Worm (Caenorhabditis elegans) whole organism, young adult: ENCODE data around the gene lido-8.

Experiments used
- B0019.2 ChIP-seq: fragments of 200-800 bp; sonication (Bioruptor generic); conservative IDR thresholded peaks from 2 replicates; pipeline ENCODE4 v1.3.6; 2022; ENCODE audit warnings: missing genetic modification reagents, missing genetic modification characterization, missing compliant biosample characterization
- B0035.1 ChIP-seq: sonication (generic microtip); optimal IDR thresholded peaks from 2 replicates; lab custom pipeline; 2016; ENCODE audit warnings: missing genetic modification characterization, mild to moderate bottlenecking, missing compliant biosample characterization, missing genotype, missing genetic modification reagents
- C06A6.2 ChIP-seq: fragments of 200-800 bp; sonication (Bioruptor generic); conservative IDR thresholded peaks from 2 replicates; pipeline ENCODE4 v1.3.6; 2022; ENCODE audit warnings: missing genetic modification characterization, missing compliant biosample characterization
- C17E4.6 ChIP-seq: fragments of 200-800 bp; sonication (Bioruptor generic); IDR thresholded peaks from 2 replicates; pipeline ENCODE4 v1.3.6; 2022; ENCODE audit warnings: missing genetic modification reagents, missing genetic modification characterization, missing compliant biosample characterization
- D2030.7 ChIP-seq: fragments of 200-800 bp; sonication (Bioruptor generic); IDR thresholded peaks from 2 replicates; pipeline ENCODE4 v1.3.6; 2022; ENCODE audit warnings: missing genetic modification reagents, missing genetic modification characterization, missing compliant biosample characterization
- F22D6.2 ChIP-seq: sonication (generic microtip); optimal IDR thresholded peaks from 2 replicates; lab custom pipeline; 2016; ENCODE audit warnings: mild to moderate bottlenecking, missing genetic modification characterization, missing compliant biosample characterization
- F23B12.7 ChIP-seq: sonication (generic microtip); optimal IDR thresholded peaks from 2 replicates; lab custom pipeline; 2017; ENCODE audit warnings: missing genetic modification characterization, mild to moderate bottlenecking, missing compliant biosample characterization, antibody characterized with exemption, moderate library complexity; ENCODE audit not compliant: insufficient read depth
- F57C9.4 ChIP-seq: sonication (generic microtip); optimal IDR thresholded peaks from 2 replicates; lab custom pipeline; 2017; ENCODE audit warnings: mild to moderate bottlenecking, missing genetic modification characterization, missing compliant biosample characterization
- K11D2.4 ChIP-seq: fragments of 200-800 bp; sonication (Bioruptor generic); IDR thresholded peaks from 2 replicates; pipeline ENCODE4 v1.3.6; 2022; ENCODE audit warnings: missing genetic modification reagents, missing genetic modification characterization, missing compliant biosample characterization
- T07F8.4 ChIP-seq: sonication (generic microtip); optimal IDR thresholded peaks from 2 replicates; lab custom pipeline; 2016; ENCODE audit warnings: mild to moderate bottlenecking, missing genetic modification characterization, moderate library complexity, missing compliant biosample characterization
- T26A5.8 ChIP-seq: sonication (generic microtip); optimal IDR thresholded peaks from 2 replicates; lab custom pipeline; 2016; ENCODE audit warnings: missing genetic modification characterization, missing compliant biosample characterization
- Y53F4B.3 ChIP-seq: fragments of 200-800 bp; sonication (Bioruptor generic); IDR thresholded peaks from 2 replicates; pipeline ENCODE4 v1.3.6; 2022; ENCODE audit warnings: missing genetic modification reagents, missing genetic modification characterization, missing compliant biosample characterization
- Y56A3A.18 ChIP-seq: fragments of 200-800 bp; sonication (Bioruptor generic); IDR thresholded peaks from 2 replicates; pipeline ENCODE4 v1.3.6; 2022; ENCODE audit warnings: missing genetic modification reagents, missing genetic modification characterization, missing compliant biosample characterization
- ZK185.1 ChIP-seq: sonication (generic microtip); optimal IDR thresholded peaks from 2 replicates; lab custom pipeline; 2016; ENCODE audit warnings: mild to moderate bottlenecking, missing genetic modification characterization, missing compliant biosample characterization; ENCODE audit not compliant: poor library complexity, severe bottlenecking
- atf-7 ChIP-seq: sonication (generic microtip); optimal IDR thresholded peaks from 2 replicates; lab custom pipeline; 2017; ENCODE audit warnings: mild to moderate bottlenecking, missing genetic modification characterization, missing compliant biosample characterization
- attf-3 ChIP-seq: fragments of 200-800 bp; sonication (Bioruptor generic); conservative IDR thresholded peaks from 2 replicates; pipeline ENCODE4 v1.3.6; 2022; ENCODE audit warnings: missing genetic modification reagents, missing genetic modification characterization, missing compliant biosample characterization
- attf-5 ChIP-seq: fragments of 200-800 bp; sonication (Bioruptor generic); optimal IDR thresholded peaks from 2 replicates; lab custom pipeline; 2018; ENCODE audit warnings: mild to moderate bottlenecking, missing genetic modification characterization, missing compliant biosample characterization
- bed-1 ChIP-seq: fragments of 200-800 bp; sonication (Bioruptor generic); IDR thresholded peaks from 2 replicates; pipeline ENCODE4 v1.3.6; 2022; ENCODE audit warnings: missing genetic modification reagents, missing genetic modification characterization, missing compliant biosample characterization
- ccch-3 ChIP-seq: fragments of 200-800 bp; sonication (Bioruptor generic); optimal IDR thresholded peaks from 2 replicates; lab custom pipeline; 2018; ENCODE audit warnings: mild to moderate bottlenecking, missing genetic modification characterization, missing compliant biosample characterization
- ceh-100 ChIP-seq: fragments of 200-800 bp; sonication (Bioruptor generic); IDR thresholded peaks from 2 replicates; pipeline ENCODE4 v1.3.6; 2022; ENCODE audit warnings: missing genetic modification reagents, missing genetic modification characterization, missing compliant biosample characterization
- ceh-58 ChIP-seq: fragments of 200-800 bp; sonication (Bioruptor generic); IDR thresholded peaks from 2 replicates; pipeline ENCODE4 v1.3.6; 2022; ENCODE audit warnings: missing genetic modification characterization, missing compliant biosample characterization
- chd-7 ChIP-seq: sonication (generic microtip); optimal IDR thresholded peaks from 2 replicates; lab custom pipeline; 2016; ENCODE audit warnings: mild to moderate bottlenecking, missing genetic modification characterization, moderate library complexity, missing compliant biosample characterization
- dox-1 ChIP-seq: fragments of 200-800 bp; sonication (Bioruptor generic); IDR thresholded peaks from 2 replicates; pipeline ENCODE4 v1.3.6; 2022; ENCODE audit warnings: missing genetic modification reagents, missing genetic modification characterization, missing compliant biosample characterization
- dpff-1 ChIP-seq: sonication (generic microtip); optimal IDR thresholded peaks from 2 replicates; lab custom pipeline; 2017; ENCODE audit warnings: mild to moderate bottlenecking, missing genetic modification characterization, missing compliant biosample characterization
- egl-18 ChIP-seq: fragments of 200-800 bp; sonication (Bioruptor generic); IDR thresholded peaks from 2 replicates; pipeline ENCODE4 v1.3.6; 2022; ENCODE audit warnings: missing genetic modification reagents, missing genetic modification characterization, missing compliant biosample characterization
- egl-44 ChIP-seq: fragments of 200-800 bp; sonication (Bioruptor generic); IDR thresholded peaks from 2 replicates; pipeline ENCODE4 v1.3.6; 2022; ENCODE audit warnings: missing genetic modification reagents, missing genetic modification characterization, missing compliant biosample characterization
- egrh-3 ChIP-seq: fragments of 200-800 bp; sonication (Bioruptor generic); IDR thresholded peaks from 2 replicates; pipeline ENCODE4 v1.3.6; 2022; ENCODE audit warnings: missing genetic modification reagents, missing genetic modification characterization, missing compliant biosample characterization
- fkh-3 ChIP-seq: sonication (generic microtip); optimal IDR thresholded peaks from 2 replicates; lab custom pipeline; 2016; ENCODE audit warnings: mild to moderate bottlenecking, missing genetic modification characterization, missing compliant biosample characterization
- gei-17 ChIP-seq: fragments of 200-800 bp; sonication (Bioruptor generic); optimal IDR thresholded peaks from 2 replicates; lab custom pipeline; 2018; ENCODE audit warnings: mild to moderate bottlenecking, missing genetic modification characterization, missing compliant biosample characterization
- hmg-1.2 ChIP-seq: fragments of 200-800 bp; sonication (Bioruptor generic); IDR thresholded peaks from 2 replicates; pipeline ENCODE4 v1.3.6; 2022; ENCODE audit warnings: missing genetic modification reagents, missing genetic modification characterization, missing compliant biosample characterization
- hmg-20 ChIP-seq: fragments of 200-800 bp; sonication (Bioruptor generic); IDR thresholded peaks from 2 replicates; pipeline ENCODE4 v1.3.6; 2022; ENCODE audit warnings: missing genetic modification reagents, missing genetic modification characterization, missing compliant biosample characterization
- let-526 ChIP-seq: fragments of 200-800 bp; sonication (Bioruptor generic); IDR thresholded peaks from 2 replicates; pipeline ENCODE4 v1.3.6; 2022; ENCODE audit warnings: missing genetic modification reagents, missing genetic modification characterization, missing compliant biosample characterization
- madf-6 ChIP-seq: fragments of 200-800 bp; sonication (Bioruptor generic); IDR thresholded peaks from 2 replicates; pipeline ENCODE4 v1.3.6; 2022; ENCODE audit warnings: missing genetic modification reagents, missing genetic modification characterization, missing compliant biosample characterization
- mel-28 ChIP-seq: sonication (generic microtip); optimal IDR thresholded peaks from 2 replicates; lab custom pipeline; 2016; ENCODE audit warnings: borderline replicate concordance, mild to moderate bottlenecking, missing genetic modification characterization, missing compliant biosample characterization
- mes-4 ChIP-seq: sonication (generic microtip); optimal IDR thresholded peaks from 2 replicates; lab custom pipeline; 2016; ENCODE audit warnings: missing genotype, missing genetic modification characterization, missing compliant biosample characterization
- nhr-179 ChIP-seq: sonication (generic microtip); optimal IDR thresholded peaks from 2 replicates; lab custom pipeline; 2016; ENCODE audit warnings: mild to moderate bottlenecking, missing genetic modification characterization, missing compliant biosample characterization
- rec-8 ChIP-seq, 2 experiments: sonication (generic microtip); optimal IDR thresholded peaks; 2 replicates each; lab custom pipeline; 2016; ENCODE audit warnings: mild to moderate bottlenecking in 2 of 2, missing genetic modification characterization in 2 of 2, missing genetic modification reagents in 2 of 2, missing genotype in 2 of 2, missing biosample characterization in 1 of 2, missing compliant biosample characterization in 1 of 2, moderate library complexity in 1 of 2
- snpc-4 ChIP-seq, 5 experiments: fragments of 150-350 bp in 1 of 5; sonication (generic microtip) in 4 of 5; optimal IDR thresholded peaks; 2 replicates each; lab custom pipeline; 2014 to 2018; ENCODE audit warnings: missing genetic modification characterization in 5 of 5, missing biosample characterization in 3 of 5, antibody characterized with exemption in 2 of 5, mild to moderate bottlenecking in 2 of 5, missing compliant biosample characterization in 2 of 5, missing genotype in 2 of 5, moderate library complexity in 2 of 5, missing genetic modification reagents in 1 of 5
- tlf-1 ChIP-seq: fragments of 200-800 bp; sonication (Bioruptor generic); optimal IDR thresholded peaks from 2 replicates; lab custom pipeline; 2018; ENCODE audit warnings: mild to moderate bottlenecking, missing genetic modification characterization, missing compliant biosample characterization
- zfh-2 ChIP-seq: fragments of 200-800 bp; sonication (Bioruptor generic); conservative IDR thresholded peaks from 2 replicates; pipeline ENCODE4 v1.3.6; 2022; ENCODE audit warnings: missing genetic modification reagents, missing genetic modification characterization, missing compliant biosample characterization
- ztf-18 ChIP-seq: sonication (generic microtip); optimal IDR thresholded peaks from 2 replicates; lab custom pipeline; 2016; ENCODE audit warnings: missing genotype, mild to moderate bottlenecking, missing genetic modification characterization, missing compliant biosample characterization
- ztf-22 ChIP-seq: fragments of 200-800 bp; sonication (Bioruptor generic); optimal IDR thresholded peaks from 2 replicates; lab custom pipeline; 2018; ENCODE audit warnings: mild to moderate bottlenecking, missing genetic modification characterization, moderate library complexity, missing compliant biosample characterization

lido-8 gene

ce11 chrII:2976597-2976996 is 20.2 kb upstream of the lido-8 start, which contains the start of gene nhr-88 (continued):
- TF ChIP-seq snpc-4 (GFP tag; optimal IDR thresholded peaks at IDR 0.05; lab: Kevin White, UChicago), result no peak
- TF ChIP-seq snpc-4 (tag; optimal IDR thresholded peaks at IDR 0.05; lab: Kevin White, UChicago), result no peak
- no peak for TF ChIP-seq dpff-1 (tag; lab: Kevin White, UChicago)
- no peak for TF ChIP-seq mel-28 (tag; lab: Kevin White, UChicago)
- TF ChIP-seq mes-4 (tag; lab: Kevin White, UChicago), result no peak

ce11 chrII:2977652-2978051 is 19.2 kb upstream of the lido-8 start:
- TF ChIP-seq C17E4.6 (GFP tag; lab: Robert Waterston, UW) (no peak), ztf-22 (GFP tag; lab: Kevin White, UChicago) (no peak), gei-17 (no peak), T26A5.8 (tag; lab: Kevin White, UChicago) (no peak), ccch-3 (no peak), Y56A3A.18 (GFP tag; lab: Robert Waterston, UW) (no peak), tlf-1 (GFP tag; lab: Kevin White, UChicago) (no peak)

- TF ChIP-seq bed-1, result no peak
- TF ChIP-seq attf-5 (GFP tag; lab: Kevin White, UChicago), result no peak
- no peak for TF ChIP-seq T26A5.8 (tag; lab: Kevin White, UChicago)
- no peak for TF ChIP-seq Y53F4B.3 (GFP tag; lab: Robert Waterston, UW)
- 0 out of 2 replicates have a peak, but pooled peaks have one; percentile 16 for TF ChIP-seq dox-1 (GFP tag; lab: Robert Waterston, UW)
Measured at ce11 chrII:2979061-2979460, 17.8 kb upstream of the lido-8 start.

- TF ChIP-seq hmg-20 (GFP tag; lab: Robert Waterston, UW) (no peak), B0035.1 (tag; lab: Kevin White, UChicago) (no peak), K11D2.4 (GFP tag; lab: Robert Waterston, UW) (no peak), T07F8.4 (tag; lab: Kevin White, UChicago) (no peak), F57C9.4 (tag; lab: Kevin White, UChicago) (no peak), Y56A3A.18 (GFP tag; lab: Robert Waterston, UW) (no peak), egrh-3 (no peak), ceh-58 (GFP tag; lab: Robert Waterston, UW) (no peak), D2030.7 (no peak), ceh-100 (GFP tag; lab: Robert Waterston, UW) (no peak), hmg-1.2 (no peak), C17E4.6 (GFP tag; lab: Robert Waterston, UW) (no peak), attf-3 (GFP tag; lab: Robert Waterston, UW) (no peak), zfh-2 (GFP tag; lab: Robert Waterston, UW) (no peak)
- TF ChIP-seq, all 124 proteins: peak for 0
Measured at ce11 chrII:2984383-2984782, 12.4 kb upstream of the lido-8 start.

- TF ChIP-seq rec-8 (tag; optimal IDR thresholded peaks at IDR 0.05; lab: Kevin White, UChicago), result no peak
- 0 out of 2 replicates have a peak, but pooled peaks have one; percentile 6 for TF ChIP-seq egl-44 (GFP tag; lab: Robert Waterston, UW)
- TF ChIP-seq ZK185.1, result no peak
- TF ChIP-seq let-526, result no peak
- TF ChIP-seq madf-6, result 0 out of 2 replicates have a peak, but pooled peaks have one; percentile 28
- TF ChIP-seq tlf-1 (GFP tag; lab: Kevin White, UChicago), result no peak
- no peak for TF ChIP-seq nhr-179 (tag; lab: Kevin White, UChicago)
- no peak for TF ChIP-seq fkh-3
- no peak for TF ChIP-seq egl-18 (GFP tag; lab: Robert Waterston, UW)
- TF ChIP-seq ztf-18 (tag; lab: Kevin White, UChicago), result no peak
- TF ChIP-seq F22D6.2 (tag; lab: Kevin White, UChicago), result peak; percentile 4
- TF ChIP-seq attf-5 (GFP tag; lab: Kevin White, UChicago), result no peak
- TF ChIP-seq C06A6.2 (GFP tag; lab: Robert Waterston, UW), result no peak
- TF ChIP-seq zfh-2 (GFP tag; lab: Robert Waterston, UW), result peak; percentile 76; the same call in 1 of the 2 replicates
- TF ChIP-seq F23B12.7 (tag; lab: Kevin White, UChicago), result no peak
- no peak for TF ChIP-seq B0019.2
- TF ChIP-seq atf-7 (tag; lab: Kevin White, UChicago), result no peak
- TF ChIP-seq chd-7, result peak; percentile 6
Measured at ce11 chrII:2985446-2985845, 11.4 kb upstream of the lido-8 start.
